Fruit fly (Drosophila melanogaster): ENCODE results near the gene ZnT63C.

Gene ZnT63C

dm6 chr3L:3325597-3325924 lies 22.1 kb downstream of the ZnT63C start:
- TF ChIP-seq CG1621 (tag; optimal IDR thresholded peaks at IDR 0.05): no peak
- no peak for TF ChIP-seq Eip78C (GFP tag)
- no peak for TF ChIP-seq fd85E (GFP tag; optimal IDR thresholded peaks at IDR 0.05)
- no peak for TF ChIP-seq spab (GFP tag; optimal IDR thresholded peaks at IDR 0.05)
- TF ChIP-seq CG6792 (GFP tag; optimal IDR thresholded peaks at IDR 0.05): no peak
- no peak for TF ChIP-seq CG4318 (GFP tag; optimal IDR thresholded peaks at IDR 0.05)
- no peak for TF ChIP-seq Met (GFP tag; optimal IDR thresholded peaks at IDR 0.05)
- no peak for TF ChIP-seq pdm3 (GFP tag; optimal IDR thresholded peaks at IDR 0.05)
- TF ChIP-seq Smox (GFP tag; optimal IDR thresholded peaks at IDR 0.05): no peak
- TF ChIP-seq Gug (GFP tag; IDR thresholded peaks at IDR 0.05): no peak
- no peak for TF ChIP-seq salr (GFP tag; optimal IDR thresholded peaks at IDR 0.05)
- no peak for TF ChIP-seq Blimp-1 (GFP tag; optimal IDR thresholded peaks at IDR 0.05)
- no peak for TF ChIP-seq vri (GFP tag; optimal IDR thresholded peaks at IDR 0.05)

dm6 chr3L:3325925-3326903 lies 22.7 kb downstream of the ZnT63C start, which contains the start of gene Gtpx:
TSS of gene Gtpx (plus strand) at chr3L:3326265.
- peak; percentile 8; the same call in 1 of the 2 replicates for TF ChIP-seq CG11294 (GFP tag; IDR thresholded peaks at IDR 0.05)
- TF ChIP-seq esn (GFP tag; optimal IDR thresholded peaks at IDR 0.05): peak; percentile 62
- TF ChIP-seq CG32006 (GFP tag; optimal IDR thresholded peaks at IDR 0.05): no peak
- peak; percentile 42 for TF ChIP-seq Sox15 (GFP tag; optimal IDR thresholded peaks at IDR 0.05)
- no peak; the same call in 1 of the 2 replicates for TF ChIP-seq CG15336 (GFP tag; IDR thresholded peaks at IDR 0.05)
- no peak for TF ChIP-seq CG1621 (tag; optimal IDR thresholded peaks at IDR 0.05)
- peak; percentile 97 for TF ChIP-seq svp (GFP tag)
- TF ChIP-seq CG8632 (GFP tag; optimal IDR thresholded peaks at IDR 0.05): peak; percentile 22
- TF ChIP-seq CG6163 (GFP tag; IDR thresholded peaks at IDR 0.05): 0 out of 3 replicates have a peak, but pooled peaks have one; percentile 42
- peak; percentile 74 to 77 for TF ChIP-seq ss (GFP tag; optimal IDR thresholded peaks at IDR 0.05)
- no peak for TF ChIP-seq CG8319 (GFP tag; optimal IDR thresholded peaks at IDR 0.05)
- TF ChIP-seq CG3032 (tag; optimal IDR thresholded peaks at IDR 0.05): peak; percentile 31
- no peak for TF ChIP-seq Hr4 (GFP tag; optimal IDR thresholded peaks at IDR 0.05)
- peak; percentile 46 for TF ChIP-seq CG3919 (GFP tag; optimal IDR thresholded peaks at IDR 0.05)
- TF ChIP-seq CG10631 (GFP tag; optimal IDR thresholded peaks at IDR 0.05): no peak
- TF ChIP-seq CG6792 (GFP tag; optimal IDR thresholded peaks at IDR 0.05): peak; percentile 56
- no peak for TF ChIP-seq Gug (GFP tag; IDR thresholded peaks at IDR 0.05)
- TF ChIP-seq CG11762 (GFP tag; optimal IDR thresholded peaks at IDR 0.05; ENCODE audit: insufficient read depth): no peak
- TF ChIP-seq salr (GFP tag; optimal IDR thresholded peaks at IDR 0.05): no peak
- TF ChIP-seq CG7368 (GFP tag; optimal IDR thresholded peaks at IDR 0.05): peak; percentile 14
- TF ChIP-seq lz (GFP tag; optimal IDR thresholded peaks at IDR 0.05): peak; percentile 63
- TF ChIP-seq Lpt (GFP tag; optimal IDR thresholded peaks at IDR 0.05): no peak
- peak; percentile 54 for TF ChIP-seq CG16779 (tag; optimal IDR thresholded peaks at IDR 0.05)
- TF ChIP-seq Eip78C (GFP tag): peak; percentile 66
- peak; percentile 15 for TF ChIP-seq topi (GFP tag; optimal IDR thresholded peaks at IDR 0.05)
- TF ChIP-seq CG34406 (GFP tag; optimal IDR thresholded peaks at IDR 0.05): peak; percentile 33
- TF ChIP-seq fkh (GFP tag; optimal IDR thresholded peaks at IDR 0.05): peak; percentile 62
- TF ChIP-seq CG31627 (GFP tag; optimal IDR thresholded peaks at IDR 0.05): peak; percentile 76
- 0 out of 3 replicates have a peak, but pooled peaks have one; percentile 40 for TF ChIP-seq eg (GFP tag; IDR thresholded peaks at IDR 0.05)
- TF ChIP-seq pdm3 (GFP tag; optimal IDR thresholded peaks at IDR 0.05): no peak
- TF ChIP-seq Hr39 (GFP tag; optimal IDR thresholded peaks at IDR 0.05): peak; percentile 71
- peak; percentile 71 for TF ChIP-seq CG6276 (GFP tag; optimal IDR thresholded peaks at IDR 0.05)
- no peak for TF ChIP-seq acj6 (GFP tag; optimal IDR thresholded peaks at IDR 0.05)
- no peak for TF ChIP-seq dsx (GFP tag; optimal IDR thresholded peaks at IDR 0.05; ENCODE audit: poor library complexity, severe bottlenecking)
- TF ChIP-seq Sox102F (GFP tag; optimal IDR thresholded peaks at IDR 0.05): no peak
- no peak for TF ChIP-seq CG4318 (GFP tag; optimal IDR thresholded peaks at IDR 0.05)
- TF ChIP-seq Ets21C (GFP tag; optimal IDR thresholded peaks at IDR 0.05): no peak
- TF ChIP-seq CG6808 (GFP tag; optimal IDR thresholded peaks at IDR 0.05): peak; percentile 50
- TF ChIP-seq CG11902 (GFP tag; optimal IDR thresholded peaks at IDR 0.05): no peak
- peak; percentile 18 for TF ChIP-seq CG10669 (GFP tag; optimal IDR thresholded peaks at IDR 0.05)
- TF ChIP-seq Smox (GFP tag; optimal IDR thresholded peaks at IDR 0.05): no peak
- no peak for TF ChIP-seq dac (GFP tag; optimal IDR thresholded peaks at IDR 0.05)

Measured in whole organism, prepupa.